Worm (Caenorhabditis elegans) whole organism, mixed stage, embryonic: Measurements from ENCODE around the gene clec-72.

ENCODE experiments used
- ces-1 ChIP-seq: fragments of 150-350 bp; optimal IDR thresholded peaks from 2 replicates; lab custom pipeline; 2014; ENCODE audit warnings: missing biosample characterization, missing genetic modification reagents, missing genetic modification characterization
- elt-3 ChIP-seq: fragments of 150-350 bp; optimal IDR thresholded peaks from 2 replicates; lab custom pipeline; 2014; ENCODE audit warnings: missing biosample characterization, missing genetic modification characterization
- nhr-12 ChIP-seq: fragments of 150-350 bp; optimal IDR thresholded peaks from 2 replicates; lab custom pipeline; 2014; ENCODE audit warnings: missing biosample characterization, missing genetic modification characterization
- unc-39 ChIP-seq: fragments of 150-350 bp; optimal IDR thresholded peaks from 2 replicates; lab custom pipeline; 2014; ENCODE audit warnings: missing biosample characterization, missing genetic modification characterization

ce11 chrIV:3973049-3973448 lies 28.4 kb downstream of the clec-72 start, which contains the start of gene clec-79:
- no peak for TF ChIP-seq unc-39 (tag; lab: Kevin White, UChicago)
- TF ChIP-seq ces-1 (GFP tag; lab: Kevin White, UChicago), result no peak
- no peak for TF ChIP-seq nhr-12 (tag; lab: Kevin White, UChicago)
- no peak for TF ChIP-seq elt-3 (tag; lab: Kevin White, UChicago)
